Worm (Caenorhabditis elegans) whole organism, early embryonic: ENCODE measurements around the gene D1054.10.

Experiments used
- B0310.2 ChIP-seq: sonication (generic microtip); optimal IDR thresholded peaks from 2 replicates; lab custom pipeline; 2016; ENCODE audit warnings: mild to moderate bottlenecking, missing genetic modification characterization, missing compliant biosample characterization
- F13C5.2 ChIP-seq: sonication (generic microtip); optimal IDR thresholded peaks from 2 replicates; lab custom pipeline; 2017; ENCODE audit warnings: mild to moderate bottlenecking, missing genetic modification characterization, inconsistent platforms, missing compliant biosample characterization
- aly-1 ChIP-seq: sonication (generic microtip); optimal IDR thresholded peaks from 2 replicates; lab custom pipeline; 2016; ENCODE audit warnings: missing genetic modification characterization, missing compliant biosample characterization
- ama-1 ChIP-seq: fragments of 150-350 bp; optimal IDR thresholded peaks from 2 replicates; lab custom pipeline; 2014
- ceh-13 ChIP-seq: fragments of 200-800 bp; sonication (Bioruptor generic); optimal IDR thresholded peaks from 2 replicates; lab custom pipeline; 2018; ENCODE audit warnings: mild to moderate bottlenecking, missing genetic modification characterization, missing compliant biosample characterization
- ceh-36 ChIP-seq: sonication (generic microtip); optimal IDR thresholded peaks from 2 replicates; lab custom pipeline; 2016; ENCODE audit warnings: missing genetic modification characterization, inconsistent platforms, missing compliant biosample characterization
- ets-7 ChIP-seq: sonication (generic microtip); optimal IDR thresholded peaks from 2 replicates; lab custom pipeline; 2016; ENCODE audit warnings: missing genotype, missing genetic modification characterization, missing compliant biosample characterization
- flt-1 ChIP-seq: fragments of 200-800 bp; sonication (Bioruptor generic); IDR thresholded peaks from 2 replicates; pipeline ENCODE4 v1.3.6; 2022; ENCODE audit warnings: missing genetic modification characterization, missing compliant biosample characterization
- hmbx-1 ChIP-seq: sonication (generic microtip); optimal IDR thresholded peaks from 2 replicates; lab custom pipeline; 2016; ENCODE audit warnings: mild to moderate bottlenecking, missing genetic modification characterization, missing compliant biosample characterization
- hmg-4 ChIP-seq: fragments of 200-800 bp; sonication (Bioruptor generic); optimal IDR thresholded peaks from 2 replicates; lab custom pipeline; 2018; ENCODE audit warnings: mild to moderate bottlenecking, missing genetic modification characterization, missing compliant biosample characterization
- hnd-1 ChIP-seq: sonication (generic microtip); optimal IDR thresholded peaks from 2 replicates; lab custom pipeline; 2016; ENCODE audit warnings: missing genetic modification characterization, missing compliant biosample characterization
- pes-1 ChIP-seq: fragments of 200-800 bp; sonication (Bioruptor generic); IDR thresholded peaks from 2 replicates; pipeline ENCODE4 v1.3.6; 2022; ENCODE audit warnings: missing genetic modification reagents, missing genetic modification characterization, missing compliant biosample characterization
- scrt-1 ChIP-seq: fragments of 200-800 bp; sonication (Bioruptor generic); IDR thresholded peaks from 2 replicates; pipeline ENCODE4 v1.3.6; 2022; ENCODE audit warnings: missing genetic modification characterization, missing compliant biosample characterization
- sea-1 ChIP-seq: fragments of 200-800 bp; sonication (Bioruptor generic); conservative IDR thresholded peaks from 2 replicates; pipeline ENCODE4 v1.3.6; 2022; ENCODE audit warnings: missing genetic modification characterization, missing compliant biosample characterization
- tbx-11 ChIP-seq: fragments of 200-800 bp; sonication (Bioruptor generic); IDR thresholded peaks from 2 replicates; pipeline ENCODE4 v1.3.6; 2022; ENCODE audit warnings: missing genetic modification characterization, missing compliant biosample characterization
- tbx-37 ChIP-seq: fragments of 200-800 bp; sonication (Bioruptor generic); conservative IDR thresholded peaks from 2 replicates; pipeline ENCODE4 v1.3.6; 2022; ENCODE audit warnings: missing genetic modification reagents, missing genetic modification characterization, missing compliant biosample characterization
- tra-4 ChIP-seq: sonication (generic microtip); optimal IDR thresholded peaks from 2 replicates; lab custom pipeline; 2017; ENCODE audit warnings: missing genetic modification characterization, missing compliant biosample characterization

Gene D1054.10

DNA sequence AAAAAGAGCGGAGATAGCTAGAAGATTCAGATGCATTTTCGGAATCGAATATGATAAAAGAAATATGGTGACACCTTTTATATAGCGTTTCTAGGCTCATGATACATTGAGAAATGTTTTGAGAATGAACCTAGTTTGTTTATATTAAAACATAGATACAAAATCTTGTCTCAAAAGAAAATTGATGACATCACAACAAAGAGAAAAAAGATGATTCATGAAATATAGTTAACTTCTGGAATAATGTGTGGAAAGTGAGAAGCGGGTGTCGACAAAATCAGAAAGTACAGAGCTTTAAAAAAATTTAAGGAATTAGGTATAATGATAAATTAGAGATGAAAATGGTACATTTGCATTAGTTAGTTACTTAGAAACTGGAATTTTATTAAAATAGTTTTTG lies at the start of gene D1054.10:
Gene D1054.10, minus strand, starts transcription at position 101 of the 400 bp plus-strand sequence.
- TF ChIP-seq sea-1 (GFP tag; lab: Robert Waterston, UW) (no peak), ceh-36 (tag; lab: Kevin White, UChicago) (no peak), aly-1 (tag; lab: Kevin White, UChicago) (no peak), tbx-11 (GFP tag; lab: Robert Waterston, UW) (no peak), flt-1 (no peak), hmg-4 (GFP tag; lab: Kevin White, UChicago) (no peak), ceh-13 (GFP tag; lab: Kevin White, UChicago) (no peak), scrt-1 (GFP tag; lab: Robert Waterston, UW) (no peak), F13C5.2 (tag; lab: Kevin White, UChicago) (no peak), tra-4 (tag; lab: Kevin White, UChicago) (no peak), hnd-1 (tag; lab: Kevin White, UChicago) (no peak), ama-1 (lab: Kevin White, UChicago) (no peak), B0310.2 (tag; lab: Kevin White, UChicago) (no peak), pes-1 (GFP tag; lab: Robert Waterston, UW) (no peak), hmbx-1 (tag; lab: Kevin White, UChicago) (no peak), tbx-37 (no peak), ets-7 (tag; lab: Kevin White, UChicago) (no peak)

DNA sequence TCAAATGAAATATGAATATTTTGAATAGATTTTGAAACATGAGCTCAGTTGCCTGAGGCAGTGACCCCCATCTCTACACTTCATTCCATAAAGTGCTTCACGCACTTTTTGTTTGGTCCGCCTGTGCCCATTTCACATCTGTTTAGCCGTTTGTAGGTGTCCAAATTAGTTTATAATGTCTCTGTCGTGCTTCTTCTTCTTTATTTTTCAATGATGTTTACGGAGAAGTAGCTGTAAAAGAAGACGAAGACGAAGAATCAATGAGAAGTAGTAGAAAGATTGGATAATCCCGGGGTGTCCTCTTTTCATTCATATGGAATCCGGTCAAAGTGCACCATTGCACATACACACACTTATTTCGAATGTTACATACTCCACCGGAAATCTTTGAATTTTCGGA lies 46.7 kb upstream of the D1054.10 start:
- no peak for TF ChIP-seq ets-7 (tag; lab: Kevin White, UChicago)

- TF ChIP-seq hnd-1 (tag; lab: Kevin White, UChicago) (no peak), hmg-4 (GFP tag; lab: Kevin White, UChicago) (no peak), ama-1 (lab: Kevin White, UChicago) (no peak), B0310.2 (tag; lab: Kevin White, UChicago) (no peak), scrt-1 (GFP tag; lab: Robert Waterston, UW) (no peak), F13C5.2 (tag; lab: Kevin White, UChicago) (no peak), ets-7 (tag; lab: Kevin White, UChicago) (no peak), tra-4 (tag; lab: Kevin White, UChicago) (no peak), pes-1 (GFP tag; lab: Robert Waterston, UW) (no peak), flt-1 (no peak)
Observed at ce11 chrV:10838204-10838603, 45.5 kb upstream of the D1054.10 start.

DNA sequence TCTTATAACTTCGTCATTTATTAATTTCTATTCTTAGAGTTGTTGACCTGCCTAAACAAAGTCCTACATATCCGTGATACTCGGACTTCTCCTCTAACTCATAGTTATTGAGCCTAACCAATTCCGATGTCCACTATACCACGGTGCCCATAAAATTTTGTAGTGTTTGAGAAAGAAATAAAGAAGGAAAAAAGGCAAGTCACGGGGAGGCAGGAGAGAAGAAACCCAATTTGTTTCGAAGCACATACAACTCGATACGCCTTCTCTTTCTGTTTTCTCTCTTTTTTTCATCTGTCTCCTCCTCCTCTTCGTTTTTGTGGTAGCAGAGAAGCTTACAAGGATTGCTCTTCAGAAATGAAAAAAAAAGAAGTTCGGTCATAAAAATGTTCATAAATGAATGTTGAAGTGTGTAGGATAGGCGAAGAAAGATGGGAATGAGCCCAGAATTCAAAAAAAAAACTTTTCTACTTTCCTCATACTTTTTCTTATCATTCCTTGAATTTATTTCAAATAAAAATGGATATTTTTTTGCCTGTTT lies 42.1 kb upstream of the D1054.10 start:
- TF ChIP-seq flt-1 (no peak), F13C5.2 (tag; lab: Kevin White, UChicago) (no peak), hmg-4 (GFP tag; lab: Kevin White, UChicago) (no peak), sea-1 (GFP tag; lab: Robert Waterston, UW) (no peak), tra-4 (tag; lab: Kevin White, UChicago) (no peak), tbx-11 (GFP tag; lab: Robert Waterston, UW) (no peak), scrt-1 (GFP tag; lab: Robert Waterston, UW) (no peak), ceh-13 (GFP tag; lab: Kevin White, UChicago) (no peak), ets-7 (tag; lab: Kevin White, UChicago) (no peak), hnd-1 (tag; lab: Kevin White, UChicago) (no peak)

DNA sequence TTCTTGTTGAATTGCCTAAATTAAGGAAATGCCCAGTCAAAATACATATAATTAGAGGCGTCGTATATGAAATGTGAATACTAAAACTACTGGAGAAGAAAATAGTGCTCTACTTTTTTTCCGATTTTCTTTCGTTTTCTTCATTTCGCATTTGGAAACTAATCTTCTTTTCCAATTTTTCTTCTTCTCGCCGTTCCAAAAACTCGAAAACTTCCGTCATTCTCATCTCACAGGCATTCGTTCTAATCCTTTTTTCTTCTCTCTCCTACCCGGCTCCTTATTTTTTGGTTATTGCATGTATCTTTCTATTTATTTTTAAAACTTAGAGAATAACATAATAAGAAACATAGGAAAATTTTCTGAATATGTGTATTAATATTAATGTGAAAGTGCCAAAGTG lies 40.2 kb upstream of the D1054.10 start:
- TF ChIP-seq hnd-1 (tag; lab: Kevin White, UChicago), result no peak
- TF ChIP-seq pes-1 (GFP tag; lab: Robert Waterston, UW), result no peak
- TF ChIP-seq hmbx-1 (tag; lab: Kevin White, UChicago), result no peak
- no peak for TF ChIP-seq ceh-36 (tag; lab: Kevin White, UChicago)
- no peak for TF ChIP-seq tbx-37

ce11 chrV:10824711-10825110 lies 32.0 kb upstream of the D1054.10 start, which contains the start of gene nrx-1:
nrx-1 (plus strand) TSS chrV:10825011.
- no peak for TF ChIP-seq ets-7 (tag; lab: Kevin White, UChicago)
- TF ChIP-seq scrt-1 (GFP tag; lab: Robert Waterston, UW), result no peak
- TF ChIP-seq hnd-1 (tag; lab: Kevin White, UChicago), result no peak
- TF ChIP-seq B0310.2 (tag; lab: Kevin White, UChicago), result no peak
- TF ChIP-seq flt-1, result no peak
- TF ChIP-seq tbx-37, result no peak
- TF ChIP-seq tra-4 (tag; lab: Kevin White, UChicago), result no peak
- TF ChIP-seq hmbx-1 (tag; lab: Kevin White, UChicago), result no peak
- no peak for TF ChIP-seq hmg-4 (GFP tag; lab: Kevin White, UChicago)
- TF ChIP-seq tbx-11 (GFP tag; lab: Robert Waterston, UW), result no peak
- no peak for TF ChIP-seq ama-1 (lab: Kevin White, UChicago)
- no peak for TF ChIP-seq sea-1 (GFP tag; lab: Robert Waterston, UW)
- TF ChIP-seq aly-1 (tag; lab: Kevin White, UChicago), result no peak
- TF ChIP-seq ceh-13 (GFP tag; lab: Kevin White, UChicago), result no peak
- no peak for TF ChIP-seq F13C5.2 (tag; lab: Kevin White, UChicago)

- TF ChIP-seq tbx-11 (GFP tag; lab: Robert Waterston, UW), result no peak
- no peak for TF ChIP-seq hnd-1 (tag; lab: Kevin White, UChicago)
- no peak for TF ChIP-seq ets-7 (tag; lab: Kevin White, UChicago)
- no peak for TF ChIP-seq aly-1 (tag; lab: Kevin White, UChicago)
- TF ChIP-seq flt-1, result no peak
- no peak for TF ChIP-seq scrt-1 (GFP tag; lab: Robert Waterston, UW)
- TF ChIP-seq ceh-13 (GFP tag; lab: Kevin White, UChicago), result no peak
- TF ChIP-seq ceh-36 (tag; lab: Kevin White, UChicago), result no peak
- TF ChIP-seq tra-4 (tag; lab: Kevin White, UChicago), result no peak
- no peak for TF ChIP-seq pes-1 (GFP tag; lab: Robert Waterston, UW)
- TF ChIP-seq ama-1 (lab: Kevin White, UChicago), result no peak
- TF ChIP-seq F13C5.2 (tag; lab: Kevin White, UChicago), result no peak
- TF ChIP-seq B0310.2 (tag; lab: Kevin White, UChicago), result no peak
Observed at ce11 chrV:10818498-10818897, 25.8 kb upstream of the D1054.10 start.
